Worm (Caenorhabditis elegans) whole organism, L4 larva: ENCODE results near the gene F09E10.6.
A peak's percentile ranks its signal among the peaks of the same experiment; 100 is the strongest.

ENCODE experiments used
- F44E2.7 ChIP-seq: fragments of 200-800 bp; sonication (Bioruptor generic); IDR thresholded peaks from 2 replicates; pipeline ENCODE4 v2.1.2; 2022; ENCODE audit warnings: missing genetic modification characterization, missing compliant biosample characterization
- R02D3.7 ChIP-seq: fragments of 150-350 bp; sonication (generic microtip); optimal IDR thresholded peaks from 3 replicates; lab custom pipeline; 2014; ENCODE audit warnings: missing biosample characterization, missing genetic modification characterization
- T20F7.1 ChIP-seq: fragments of 200-800 bp; sonication (Bioruptor generic); optimal IDR thresholded peaks from 2 replicates; lab custom pipeline; 2018; ENCODE audit warnings: mild to moderate bottlenecking, missing genetic modification characterization, missing compliant biosample characterization
- Y105C5A.15 ChIP-seq: fragments of 200-800 bp; sonication (Bioruptor generic); IDR thresholded peaks from 2 replicates; pipeline ENCODE4 v1.3.6; 2022; ENCODE audit warnings: missing genetic modification characterization, missing compliant biosample characterization
- Y48G9A.11 ChIP-seq: fragments of 200-800 bp; sonication (Bioruptor generic); IDR thresholded peaks from 2 replicates; pipeline ENCODE4 v1.3.6; 2022; ENCODE audit warnings: missing genetic modification reagents, missing genetic modification characterization, missing compliant biosample characterization
- Y5F2A.4 ChIP-seq: fragments of 200-800 bp; sonication (Bioruptor generic); optimal IDR thresholded peaks from 2 replicates; lab custom pipeline; 2018; ENCODE audit warnings: mild to moderate bottlenecking, missing genetic modification characterization, missing compliant biosample characterization
- ZK337.2 ChIP-seq: fragments of 200-800 bp; sonication (Bioruptor generic); IDR thresholded peaks from 2 replicates; pipeline ENCODE4 v1.3.6; 2022; ENCODE audit warnings: missing genetic modification reagents, missing genetic modification characterization, missing compliant biosample characterization
- aha-1 ChIP-seq: fragments of 150-350 bp; peaks from one replicate; lab custom pipeline; 2014; ENCODE audit warnings: missing biosample characterization, missing genetic modification characterization
- ama-1 ChIP-seq: fragments of 150-350 bp; optimal IDR thresholded peaks from 2 replicates; lab custom pipeline; 2014; ENCODE audit warnings: inconsistent platforms, mixed read lengths
- arid-1 ChIP-seq: fragments of 200-800 bp; sonication (Bioruptor generic); conservative IDR thresholded peaks from 2 replicates; pipeline ENCODE4 v1.3.6; 2022; ENCODE audit warnings: missing genetic modification reagents, missing genetic modification characterization, missing compliant biosample characterization
- attf-4 ChIP-seq: sonication (generic microtip); optimal IDR thresholded peaks from 3 replicates; lab custom pipeline; 2017; ENCODE audit warnings: missing biosample characterization, missing genetic modification characterization
- ceh-20 ChIP-seq: fragments of 200-800 bp; sonication (Bioruptor generic); IDR thresholded peaks from 2 replicates; pipeline ENCODE4 v1.3.6; 2022; ENCODE audit warnings: missing genetic modification reagents, missing genetic modification characterization, missing compliant biosample characterization
- ceh-28 ChIP-seq: fragments of 150-350 bp; optimal IDR thresholded peaks from 2 replicates; lab custom pipeline; 2014; ENCODE audit warnings: missing biosample characterization, missing genetic modification reagents, missing genetic modification characterization
- ceh-32 ChIP-seq: sonication (generic microtip); optimal IDR thresholded peaks from 2 replicates; lab custom pipeline; 2016; ENCODE audit warnings: mild to moderate bottlenecking, missing genetic modification characterization, missing compliant biosample characterization; ENCODE audit not compliant: poor library complexity
- ceh-44 ChIP-seq: fragments of 200-800 bp; sonication (Bioruptor generic); IDR thresholded peaks from 2 replicates; pipeline ENCODE4 v1.3.6; 2022; ENCODE audit warnings: missing genetic modification reagents, missing genetic modification characterization, missing compliant biosample characterization
- ceh-62 ChIP-seq: sonication (generic microtip); optimal IDR thresholded peaks from 2 replicates; lab custom pipeline; 2017; ENCODE audit warnings: missing biosample characterization, missing genetic modification characterization
- ceh-82 ChIP-seq: sonication (generic microtip); optimal IDR thresholded peaks from 2 replicates; lab custom pipeline; 2017; ENCODE audit warnings: missing biosample characterization, missing genetic modification characterization
- ces-1 ChIP-seq: fragments of 150-350 bp; sonication (generic microtip); optimal IDR thresholded peaks from 4 replicates; lab custom pipeline; 2014; ENCODE audit warnings: missing biosample characterization, missing genetic modification reagents, missing genetic modification characterization
- daf-12 ChIP-seq: fragments of 150-350 bp; optimal IDR thresholded peaks from 2 replicates; lab custom pipeline; 2014; ENCODE audit warnings: missing biosample characterization, missing genetic modification reagents, missing genetic modification characterization
- daf-19 ChIP-seq: fragments of 200-800 bp; sonication (Bioruptor generic); conservative IDR thresholded peaks from 2 replicates; pipeline ENCODE4 v1.3.6; 2022; ENCODE audit warnings: missing genetic modification characterization, missing compliant biosample characterization
- dve-1 ChIP-seq: sonication (generic microtip); optimal IDR thresholded peaks from 2 replicates; lab custom pipeline; 2017; ENCODE audit warnings: antibody characterized with exemption, mild to moderate bottlenecking, missing genetic modification characterization, missing compliant biosample characterization; ENCODE audit not compliant: insufficient read depth
- gei-8 ChIP-seq: fragments of 200-800 bp; sonication (Bioruptor generic); optimal IDR thresholded peaks from 2 replicates; lab custom pipeline; 2018; ENCODE audit warnings: mild to moderate bottlenecking, missing genetic modification characterization, missing compliant biosample characterization
- hif-1 ChIP-seq, 2 experiments: sonication (generic microtip); optimal IDR thresholded peaks; 2 replicates each; lab custom pipeline; 2016 to 2017; ENCODE audit warnings: missing compliant biosample characterization in 2 of 2, missing genetic modification characterization in 2 of 2, missing genetic modification reagents in 2 of 2, missing genotype in 2 of 2, mild to moderate bottlenecking in 1 of 2
- hmg-1.1 ChIP-seq: fragments of 200-800 bp; sonication (Bioruptor generic); IDR thresholded peaks from 2 replicates; pipeline ENCODE4 v1.3.6; 2022; ENCODE audit warnings: missing genetic modification reagents, missing genetic modification characterization, missing compliant biosample characterization
- lim-7 ChIP-seq: fragments of 200-800 bp; sonication (Bioruptor generic); IDR thresholded peaks from 2 replicates; pipeline ENCODE4 v1.3.6; 2022; ENCODE audit warnings: missing genetic modification characterization, missing compliant biosample characterization
- lin-1 ChIP-seq: fragments of 200-800 bp; sonication (Bioruptor generic); IDR thresholded peaks from 2 replicates; pipeline ENCODE4 v1.3.6; 2022; ENCODE audit warnings: missing genetic modification reagents, missing genetic modification characterization, missing compliant biosample characterization
- lin-13 ChIP-seq: fragments of 150-350 bp; optimal IDR thresholded peaks from 2 replicates; lab custom pipeline; 2014; ENCODE audit warnings: missing biosample characterization, missing genetic modification reagents, missing genetic modification characterization
- madf-5 ChIP-seq, 2 experiments: fragments of 200-800 bp; sonication (Bioruptor generic); IDR thresholded peaks; 2 replicates each; pipeline ENCODE4 v1.3.6; 2022; ENCODE audit warnings: missing compliant biosample characterization in 2 of 2, missing genetic modification characterization in 2 of 2
- madf-9 ChIP-seq: fragments of 200-800 bp; sonication (Bioruptor generic); conservative IDR thresholded peaks from 2 replicates; pipeline ENCODE4 v1.3.6; 2022; ENCODE audit warnings: missing genetic modification reagents, missing genetic modification characterization, missing compliant biosample characterization
- mdt-29 ChIP-seq: fragments of 200-800 bp; sonication (Bioruptor generic); IDR thresholded peaks from 2 replicates; pipeline ENCODE4 v1.3.6; 2022; ENCODE audit warnings: missing genetic modification reagents, missing genetic modification characterization, missing compliant biosample characterization
- mxl-2 ChIP-seq: fragments of 200-800 bp; sonication (Bioruptor generic); conservative IDR thresholded peaks from 2 replicates; pipeline ENCODE4 v1.3.6; 2022; ENCODE audit warnings: missing genetic modification reagents, missing genetic modification characterization, missing compliant biosample characterization
- nhr-102 ChIP-seq: sonication (generic microtip); optimal IDR thresholded peaks from 2 replicates; lab custom pipeline; 2016; ENCODE audit warnings: mild to moderate bottlenecking, missing genetic modification characterization, moderate library complexity, missing compliant biosample characterization
- nhr-11 ChIP-seq: fragments of 150-350 bp; optimal IDR thresholded peaks from 2 replicates; lab custom pipeline; 2014; ENCODE audit warnings: missing biosample characterization, missing genetic modification characterization
- nhr-42 ChIP-seq: fragments of 200-800 bp; sonication (Bioruptor generic); IDR thresholded peaks from 2 replicates; pipeline ENCODE4 v1.3.6; 2022; ENCODE audit warnings: missing genetic modification characterization, missing compliant biosample characterization
- nhr-48 ChIP-seq: sonication (generic microtip); optimal IDR thresholded peaks from 2 replicates; lab custom pipeline; 2016; ENCODE audit warnings: mild to moderate bottlenecking, missing genetic modification characterization, missing compliant biosample characterization
- nhr-6 ChIP-seq: fragments of 150-350 bp; optimal IDR thresholded peaks from 2 replicates; lab custom pipeline; 2014; ENCODE audit warnings: missing biosample characterization, missing genetic modification characterization
- nhr-77 ChIP-seq: fragments of 150-350 bp; optimal IDR thresholded peaks from 2 replicates; lab custom pipeline; 2014; ENCODE audit warnings: missing biosample characterization, missing genetic modification characterization
- pha-4 ChIP-seq, 2 experiments: fragments of 150-350 bp in 1 of 2; fragments of 200-800 bp in 1 of 2; sonication (Bioruptor generic) in 1 of 2; IDR thresholded peaks in 1 of 2; optimal IDR thresholded peaks in 1 of 2; 2 replicates each; pipeline versions ENCODE4 v1.3.6 to Lab custom; 2014 to 2022; ENCODE audit warnings: missing genetic modification characterization in 2 of 2, missing genetic modification reagents in 2 of 2, missing biosample characterization in 1 of 2, missing compliant biosample characterization in 1 of 2
- php-3 ChIP-seq: fragments of 200-800 bp; sonication (Bioruptor generic); IDR thresholded peaks from 2 replicates; pipeline ENCODE4 v1.3.6; 2022; ENCODE audit warnings: missing genetic modification reagents, missing genetic modification characterization, missing compliant biosample characterization
- rbr-2 ChIP-seq: sonication (generic microtip); optimal IDR thresholded peaks from 2 replicates; lab custom pipeline; 2016; ENCODE audit warnings: missing genotype, missing genetic modification characterization, missing compliant biosample characterization
- saeg-2 ChIP-seq: fragments of 200-800 bp; sonication (Bioruptor generic); IDR thresholded peaks from 2 replicates; pipeline ENCODE4 v1.3.6; 2022; ENCODE audit warnings: missing genetic modification reagents, missing genetic modification characterization, missing compliant biosample characterization
- skn-1 ChIP-seq: fragments of 150-350 bp; optimal IDR thresholded peaks from 2 replicates; lab custom pipeline; 2014; ENCODE audit warnings: missing biosample characterization, missing genetic modification characterization
- snpc-1.2 ChIP-seq: fragments of 200-800 bp; sonication (Bioruptor generic); IDR thresholded peaks from 2 replicates; pipeline ENCODE4 v1.3.6; 2022; ENCODE audit warnings: missing genetic modification reagents, missing genetic modification characterization, missing compliant biosample characterization
- spr-3 ChIP-seq: fragments of 200-800 bp; sonication (Bioruptor generic); optimal IDR thresholded peaks from 2 replicates; lab custom pipeline; 2018; ENCODE audit warnings: mild to moderate bottlenecking, missing genetic modification characterization, missing compliant biosample characterization
- tra-1 ChIP-seq: fragments of 200-800 bp; sonication (Bioruptor generic); IDR thresholded peaks from 2 replicates; pipeline ENCODE4 v1.3.6; 2022; ENCODE audit warnings: missing genetic modification reagents, missing genetic modification characterization, missing compliant biosample characterization
- unc-39 ChIP-seq: sonication (generic microtip); optimal IDR thresholded peaks from 2 replicates; lab custom pipeline; 2017; ENCODE audit warnings: missing biosample characterization, missing genetic modification characterization
- vab-7 ChIP-seq: fragments of 200-800 bp; sonication (Bioruptor generic); IDR thresholded peaks from 2 replicates; pipeline ENCODE4 v1.3.6; 2022; ENCODE audit warnings: missing genetic modification reagents, missing genetic modification characterization, missing compliant biosample characterization
- zip-11 ChIP-seq: fragments of 200-800 bp; sonication (Bioruptor generic); IDR thresholded peaks from 2 replicates; pipeline ENCODE4 v1.3.6; 2022; ENCODE audit warnings: missing genetic modification characterization, missing compliant biosample characterization
- zip-2 ChIP-seq: fragments of 150-350 bp; optimal IDR thresholded peaks from 2 replicates; lab custom pipeline; 2014; ENCODE audit warnings: missing biosample characterization, missing genetic modification characterization

F09E10.6 gene

ce11 chrX:1446593-1447141 is 50.8 kb downstream of the F09E10.6 start, which contains the start of gene zfp-3 (continued):
- TF ChIP-seq daf-19 (GFP tag; lab: Robert Waterston, UW) (0 out of 2 replicates have a peak, but pooled peaks have one; percentile 60), madf-9 (GFP tag; lab: Robert Waterston, UW) (peak; percentile 81), ceh-28 (tag; lab: Kevin White, UChicago) (peak; percentile 72), snpc-1.2 (GFP tag; lab: Robert Waterston, UW) (no peak), hmg-1.1 (GFP tag; lab: Robert Waterston, UW) (peak; percentile 96), skn-1 (tag; lab: Kevin White, UChicago) (peak; percentile 6), lin-1 (GFP tag; lab: Robert Waterston, UW) (peak; percentile 81), nhr-77 (peak; percentile 88), rbr-2 (peak; percentile 95), R02D3.7 (no peak), nhr-102 (tag; lab: Kevin White, UChicago) (peak; percentile 86), madf-5 (GFP tag; IDR thresholded peaks at IDR 0.05; lab: Robert Waterston, UW) (no peak), ZK337.2 (GFP tag; lab: Robert Waterston, UW) (0 out of 2 replicates have a peak, but pooled peaks have one; percentile 47), dve-1 (tag; lab: Kevin White, UChicago) (peak; percentile 97), ceh-82 (no peak)

ce11 chrX:1445696-1446095 is 51.8 kb downstream of the F09E10.6 start:
- no peak for TF ChIP-seq zip-11
- no peak for TF ChIP-seq lim-7 (GFP tag; lab: Robert Waterston, UW)
- TF ChIP-seq ceh-20 (GFP tag; lab: Robert Waterston, UW), result no peak
- no peak for TF ChIP-seq spr-3 (GFP tag; lab: Kevin White, UChicago)
- no peak for TF ChIP-seq daf-12
- no peak for TF ChIP-seq ceh-44 (GFP tag; lab: Robert Waterston, UW)
- TF ChIP-seq php-3 (GFP tag; lab: Robert Waterston, UW), result 0 out of 2 replicates have a peak, but pooled peaks have one; percentile 9
- no peak for TF ChIP-seq pha-4 (GFP tag; IDR thresholded peaks at IDR 0.05; lab: Robert Waterston, UW)
- TF ChIP-seq pha-4 (tag; optimal IDR thresholded peaks at IDR 0.05; lab: Kevin White, UChicago), result no peak
- TF ChIP-seq vab-7 (GFP tag; lab: Robert Waterston, UW), result no peak
- 0 out of 2 replicates have a peak, but pooled peaks have one; percentile 22 for TF ChIP-seq arid-1 (GFP tag; lab: Robert Waterston, UW)
- TF ChIP-seq T20F7.1 (GFP tag; lab: Kevin White, UChicago), result no peak
- no peak for TF ChIP-seq hmg-1.1 (GFP tag; lab: Robert Waterston, UW)
- peak; percentile 19 for TF ChIP-seq zip-2 (tag; lab: Kevin White, UChicago)
- TF ChIP-seq ama-1 (lab: Kevin White, UChicago), result peak; percentile 80
- no peak for TF ChIP-seq snpc-1.2 (GFP tag; lab: Robert Waterston, UW)
- TF ChIP-seq saeg-2 (GFP tag; lab: Robert Waterston, UW), result no peak
- peak; percentile 39; the same call in 1 of the 2 replicates for TF ChIP-seq nhr-42 (GFP tag; lab: Robert Waterston, UW)
- no peak for TF ChIP-seq ces-1 (GFP tag; lab: Kevin White, UChicago)
- no peak for TF ChIP-seq attf-4 (tag; lab: Kevin White, UChicago)
- TF ChIP-seq F44E2.7 (GFP tag; lab: Robert Waterston, UW), result no peak
- TF ChIP-seq lin-13 (GFP tag; lab: Kevin White, UChicago), result no peak
- no peak for TF ChIP-seq nhr-6
- no peak for TF ChIP-seq ceh-62 (tag; lab: Kevin White, UChicago)
- TF ChIP-seq tra-1 (GFP tag; lab: Robert Waterston, UW), result no peak
- TF ChIP-seq aha-1 (tag; lab: Kevin White, UChicago), result peak; percentile 45
- TF ChIP-seq rbr-2, result no peak
- no peak for TF ChIP-seq Y5F2A.4
- TF ChIP-seq Y105C5A.15, result no peak
- TF ChIP-seq nhr-11 (tag; lab: Kevin White, UChicago), result no peak
- no peak for TF ChIP-seq Y48G9A.11
- TF ChIP-seq R02D3.7, result no peak
- TF ChIP-seq nhr-48 (tag; lab: Kevin White, UChicago), result peak; percentile 10
- no peak for TF ChIP-seq gei-8
- no peak for TF ChIP-seq hif-1 (tag; optimal IDR thresholded peaks at IDR 0.05; lab: Kevin White, UChicago)
- no peak for TF ChIP-seq nhr-102 (tag; lab: Kevin White, UChicago)
- TF ChIP-seq mxl-2 (GFP tag; lab: Robert Waterston, UW), result no peak
- no peak for TF ChIP-seq ceh-32 (tag; lab: Kevin White, UChicago)
- no peak for TF ChIP-seq unc-39 (tag; lab: Kevin White, UChicago)
- TF ChIP-seq mdt-29 (GFP tag; lab: Robert Waterston, UW), result no peak
